Worm (Caenorhabditis elegans) whole organism, L1 larva: ENCODE data around the gene igcm-2.

ENCODE experiments used
- C04F5.9 ChIP-seq: sonication (generic microtip); optimal IDR thresholded peaks from 2 replicates; lab custom pipeline; 2016; ENCODE audit warnings: missing genetic modification characterization, missing compliant biosample characterization
- F16B12.6 ChIP-seq: fragments of 150-350 bp; optimal IDR thresholded peaks from 2 replicates; lab custom pipeline; 2014; ENCODE audit warnings: missing biosample characterization, missing genetic modification characterization
- Y116A8C.19 ChIP-seq: sonication (generic microtip); optimal IDR thresholded peaks from 2 replicates; lab custom pipeline; 2016; ENCODE audit warnings: missing compliant biosample characterization, missing genetic modification characterization, borderline replicate concordance
- aha-1 ChIP-seq: fragments of 150-350 bp; optimal IDR thresholded peaks from 2 replicates; lab custom pipeline; 2014; ENCODE audit warnings: missing biosample characterization, missing genetic modification characterization
- ama-1 ChIP-seq: fragments of 150-350 bp; optimal IDR thresholded peaks from 2 replicates; lab custom pipeline; 2014
- blmp-1 ChIP-seq: fragments of 150-350 bp; optimal IDR thresholded peaks from 2 replicates; lab custom pipeline; 2014; ENCODE audit warnings: missing biosample characterization, missing genetic modification characterization
- ceh-63 ChIP-seq: fragments of 200-800 bp; sonication (Bioruptor generic); optimal IDR thresholded peaks from 2 replicates; lab custom pipeline; 2018; ENCODE audit warnings: mild to moderate bottlenecking, missing genetic modification characterization, missing compliant biosample characterization
- ceh-90 ChIP-seq: sonication (generic microtip); optimal IDR thresholded peaks from 2 replicates; lab custom pipeline; 2016; ENCODE audit warnings: missing genetic modification characterization, missing compliant biosample characterization
- ces-1 ChIP-seq: fragments of 150-350 bp; optimal IDR thresholded peaks from 2 replicates; lab custom pipeline; 2014; ENCODE audit warnings: missing biosample characterization, missing genetic modification reagents, missing genetic modification characterization
- dsc-1 ChIP-seq: sonication (generic microtip); optimal IDR thresholded peaks from 2 replicates; lab custom pipeline; 2016; ENCODE audit warnings: mild to moderate bottlenecking, missing genetic modification characterization, missing compliant biosample characterization
- efl-1 ChIP-seq, 4 experiments: fragments of 150-350 bp; optimal IDR thresholded peaks in 3 of 4; peaks in 1 of 4; 1 replicate in 1 of 4; 2 replicates in 3 of 4; lab custom pipeline; 2014; ENCODE audit warnings: missing biosample characterization in 2 of 4, missing genetic modification characterization in 2 of 4, missing genetic modification reagents in 2 of 4
- efl-3 ChIP-seq: fragments of 200-800 bp; sonication (Bioruptor generic); optimal IDR thresholded peaks from 2 replicates; lab custom pipeline; 2018; ENCODE audit warnings: mild to moderate bottlenecking, missing genetic modification characterization, missing compliant biosample characterization
- egl-13 ChIP-seq: sonication (generic microtip); optimal IDR thresholded peaks from 2 replicates; lab custom pipeline; 2016; ENCODE audit warnings: missing genotype, missing genetic modification reagents, missing genetic modification characterization, missing compliant biosample characterization
- elt-2 ChIP-seq: sonication (generic microtip); optimal IDR thresholded peaks from 2 replicates; lab custom pipeline; 2016; ENCODE audit warnings: missing genetic modification characterization, mild to moderate bottlenecking, inconsistent platforms, missing compliant biosample characterization, missing genetic modification reagents
- elt-3 ChIP-seq, 6 experiments: fragments of 150-350 bp in 1 of 6; sonication (generic microtip); optimal IDR thresholded peaks; 2 replicates each; lab custom pipeline; 2017 to 2018; ENCODE audit warnings: missing biosample characterization in 6 of 6, missing genetic modification characterization in 6 of 6, inconsistent platforms in 1 of 6
- fkh-8 ChIP-seq: sonication (generic microtip); optimal IDR thresholded peaks from 2 replicates; lab custom pipeline; 2016; ENCODE audit warnings: mild to moderate bottlenecking, missing genetic modification characterization, missing compliant biosample characterization
- fos-1 ChIP-seq: fragments of 150-350 bp; optimal IDR thresholded peaks from 2 replicates; lab custom pipeline; 2014; ENCODE audit warnings: missing biosample characterization, missing genetic modification characterization
- isw-1 ChIP-seq: fragments of 200-800 bp; sonication (Bioruptor generic); IDR thresholded peaks from 2 replicates; pipeline ENCODE4 v1.3.6; 2022; ENCODE audit warnings: missing genetic modification characterization, missing compliant biosample characterization
- lin-15B ChIP-seq: fragments of 150-350 bp; sonication (generic microtip); optimal IDR thresholded peaks from 3 replicates; lab custom pipeline; 2014; ENCODE audit warnings: missing biosample characterization, missing genetic modification characterization
- lir-3 ChIP-seq: sonication (generic microtip); optimal IDR thresholded peaks from 2 replicates; lab custom pipeline; 2016; ENCODE audit warnings: mild to moderate bottlenecking, missing genetic modification characterization, moderate library complexity, missing compliant biosample characterization; ENCODE audit not compliant: poor library complexity
- mdl-1 ChIP-seq, 2 experiments: fragments of 150-350 bp; optimal IDR thresholded peaks; 2 replicates each; lab custom pipeline; 2014 to 2017; ENCODE audit warnings: missing biosample characterization in 2 of 2, missing genetic modification characterization in 2 of 2, inconsistent platforms in 1 of 2
- mep-1 ChIP-seq: fragments of 150-350 bp; optimal IDR thresholded peaks from 2 replicates; lab custom pipeline; 2014; ENCODE audit warnings: missing biosample characterization, missing genetic modification characterization
- nhr-47 ChIP-seq: sonication (generic microtip); optimal IDR thresholded peaks from 2 replicates; lab custom pipeline; 2016; ENCODE audit warnings: mild to moderate bottlenecking, missing genetic modification characterization, moderate library complexity, missing compliant biosample characterization
- nhr-71 ChIP-seq: sonication (generic microtip); optimal IDR thresholded peaks from 2 replicates; lab custom pipeline; 2016; ENCODE audit warnings: mild to moderate bottlenecking, missing genetic modification characterization, moderate library complexity, missing compliant biosample characterization
- pax-3 ChIP-seq: fragments of 200-800 bp; sonication (Bioruptor generic); optimal IDR thresholded peaks from 2 replicates; lab custom pipeline; 2018; ENCODE audit warnings: mild to moderate bottlenecking, missing genetic modification characterization, moderate library complexity, missing compliant biosample characterization
- pqm-1 ChIP-seq: sonication (generic microtip); optimal IDR thresholded peaks from 3 replicates; lab custom pipeline; 2017; ENCODE audit warnings: missing biosample characterization, missing genetic modification characterization
- rnt-1 ChIP-seq: sonication (generic microtip); optimal IDR thresholded peaks from 2 replicates; lab custom pipeline; 2016; ENCODE audit warnings: mild to moderate bottlenecking, missing genetic modification characterization, moderate library complexity, missing compliant biosample characterization
- skn-1 ChIP-seq: fragments of 150-350 bp; optimal IDR thresholded peaks from 2 replicates; lab custom pipeline; 2014; ENCODE audit warnings: missing biosample characterization, missing genetic modification characterization
- snpc-4 ChIP-seq: fragments of 150-350 bp; optimal IDR thresholded peaks from 2 replicates; lab custom pipeline; 2014; ENCODE audit warnings: missing biosample characterization, missing genetic modification characterization
- sox-4 ChIP-seq: sonication (generic microtip); optimal IDR thresholded peaks from 2 replicates; lab custom pipeline; 2016; ENCODE audit warnings: missing genetic modification characterization, missing compliant biosample characterization
- swsn-7 ChIP-seq: sonication (generic microtip); optimal IDR thresholded peaks from 2 replicates; lab custom pipeline; 2016; ENCODE audit warnings: missing genetic modification characterization, missing compliant biosample characterization
- unc-130 ChIP-seq: fragments of 150-350 bp; optimal IDR thresholded peaks from 2 replicates; lab custom pipeline; 2017; ENCODE audit warnings: missing biosample characterization, missing genetic modification characterization, inconsistent platforms
- unc-62 ChIP-seq: fragments of 150-350 bp; optimal IDR thresholded peaks from 2 replicates; lab custom pipeline; 2014; ENCODE audit warnings: missing biosample characterization, missing genetic modification reagents, missing genetic modification characterization
- unc-98 ChIP-seq: fragments of 200-800 bp; sonication (Bioruptor generic); IDR thresholded peaks from 2 replicates; pipeline ENCODE4 v1.3.6; 2022; ENCODE audit warnings: missing genetic modification characterization, missing compliant biosample characterization
- vab-15 ChIP-seq: sonication (generic microtip); optimal IDR thresholded peaks from 2 replicates; lab custom pipeline; 2017; ENCODE audit warnings: missing genotype, mild to moderate bottlenecking, missing genetic modification characterization, missing compliant biosample characterization
- zag-1 ChIP-seq: fragments of 150-350 bp; optimal IDR thresholded peaks from 2 replicates; lab custom pipeline; 2014; ENCODE audit warnings: missing biosample characterization, missing genetic modification characterization
- zip-4 ChIP-seq: fragments of 200-800 bp; sonication (Bioruptor generic); optimal IDR thresholded peaks from 2 replicates; lab custom pipeline; 2018; ENCODE audit warnings: mild to moderate bottlenecking, missing genetic modification characterization, moderate library complexity, missing compliant biosample characterization
- ztf-11 ChIP-seq, 2 experiments: sonication (generic microtip); optimal IDR thresholded peaks; 2 replicates each; lab custom pipeline; 2016 to 2017; ENCODE audit warnings: missing genetic modification characterization in 2 of 2, missing biosample characterization in 1 of 2, missing compliant biosample characterization in 1 of 2

The igcm-2 gene

DNA sequence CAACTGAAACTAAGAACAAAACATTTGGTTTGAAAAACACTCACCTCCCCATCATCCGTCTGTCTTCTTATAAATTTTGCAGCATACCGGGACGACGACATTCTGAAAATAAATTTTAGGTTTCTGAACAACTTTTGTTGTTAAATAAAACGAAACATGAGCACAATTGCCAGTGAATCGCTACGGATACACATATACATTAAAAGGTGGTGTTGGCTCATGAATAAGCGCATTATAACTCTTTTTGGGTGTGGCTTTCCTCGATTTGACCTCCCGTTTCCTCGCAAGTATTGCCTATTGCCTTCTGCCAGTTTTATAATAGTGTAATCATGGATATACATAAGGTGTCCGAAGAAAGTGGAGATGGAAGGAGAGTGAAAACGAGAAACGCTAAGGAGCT is at the start of gene igcm-2:
TSS of gene igcm-2 (minus strand) at position 101 of the 400 bp plus-strand sequence.
- no peak for TF ChIP-seq aha-1 (tag; lab: Kevin White, UChicago)
- TF ChIP-seq elt-2 (tag; lab: Kevin White, UChicago) = no peak
- TF ChIP-seq swsn-7 (tag; lab: Kevin White, UChicago) = no peak
- TF ChIP-seq, all 84 proteins: peak for 0

DNA sequence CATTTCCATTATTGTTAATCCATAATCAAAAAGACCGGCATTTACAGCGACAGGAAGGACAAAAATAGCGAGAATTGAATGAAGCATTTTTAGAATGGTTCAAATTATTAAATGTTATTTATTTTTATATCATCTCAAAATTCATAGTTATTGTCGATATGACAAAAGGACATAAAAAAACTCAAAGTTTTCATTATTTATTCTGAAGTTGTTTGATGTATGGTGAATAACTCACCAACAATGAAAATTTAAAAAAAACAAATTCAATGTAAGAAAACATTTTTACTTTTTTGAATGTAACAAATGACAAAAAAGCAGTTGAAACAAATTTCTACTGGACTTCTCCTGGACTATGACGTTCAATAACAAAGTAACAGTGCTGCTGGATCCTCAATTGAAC is 49.1 kb upstream of the igcm-2 start, which contains the start of gene K10C2.14:
TSS of gene K10C2.14 (minus strand) at position 101 of the 400 bp plus-strand sequence.
- TF ChIP-seq unc-130 (tag; lab: Kevin White, UChicago) (no peak), unc-62 (GFP tag; lab: Kevin White, UChicago) (no peak), fkh-8 (tag; lab: Kevin White, UChicago) (no peak), zag-1 (no peak), skn-1 (no peak), C04F5.9 (no peak), pqm-1 (tag; lab: Kevin White, UChicago) (no peak), ceh-63 (no peak)

DNA sequence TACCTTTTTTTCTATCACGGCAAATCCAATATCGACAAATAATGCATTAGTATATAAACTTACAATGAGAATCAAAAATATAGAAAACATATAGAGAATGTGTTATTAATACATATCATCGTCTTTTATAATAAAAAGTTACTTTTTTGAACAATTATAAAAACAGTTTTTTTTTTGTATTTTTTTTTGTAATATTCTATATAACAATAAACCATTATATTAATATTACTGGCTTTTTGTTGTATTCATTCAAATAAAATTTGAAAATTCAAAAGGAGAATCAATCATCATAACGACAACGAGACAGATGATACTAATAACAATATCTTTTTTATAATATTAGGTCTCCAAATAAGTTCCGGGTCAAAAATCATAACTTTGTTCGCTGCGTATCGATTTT is 46.2 kb upstream of the igcm-2 start, which contains the start of gene K10C2.8:
TSS of gene K10C2.8 (minus strand) at position 101 of the 400 bp plus-strand sequence.
- TF ChIP-seq sox-4 (tag; lab: Kevin White, UChicago) = no peak
- no peak for TF ChIP-seq vab-15 (tag; lab: Kevin White, UChicago)
- TF ChIP-seq elt-3 (tag; optimal IDR thresholded peaks at IDR 0.05; lab: Kevin White, UChicago) = no peak
- TF ChIP-seq F16B12.6 (tag; lab: Kevin White, UChicago) = no peak
- TF ChIP-seq zag-1 = no peak
- no peak for TF ChIP-seq C04F5.9
- no peak for TF ChIP-seq lir-3
- no peak for TF ChIP-seq Y116A8C.19 (tag; lab: Kevin White, UChicago)
- TF ChIP-seq blmp-1 = no peak
- no peak for TF ChIP-seq mdl-1 (tag; optimal IDR thresholded peaks at IDR 0.05; lab: Kevin White, UChicago)
- no peak for TF ChIP-seq fos-1 (tag; lab: Kevin White, UChicago)
- no peak for TF ChIP-seq skn-1

DNA sequence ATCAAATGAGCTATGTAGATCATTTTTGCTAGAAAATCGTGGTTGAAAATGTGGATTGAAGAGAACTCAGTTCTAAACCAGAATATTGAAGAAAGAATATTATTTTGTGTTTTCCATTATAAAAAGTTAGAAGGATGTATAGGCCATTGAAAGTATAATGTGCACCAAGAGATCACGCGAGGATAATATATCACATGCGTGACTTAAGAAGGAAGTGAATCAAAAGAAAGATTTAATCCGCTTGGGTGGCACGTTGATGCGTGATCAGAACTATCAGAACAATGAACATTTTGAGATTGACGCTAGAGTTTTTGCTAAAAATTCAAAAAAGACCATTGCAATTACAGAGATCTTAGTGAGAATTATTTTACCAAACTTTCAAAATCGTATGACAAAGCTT is 44.4 kb upstream of the igcm-2 start:
- TF ChIP-seq nhr-71 (tag; lab: Kevin White, UChicago) = peak; percentile 11
- no peak for TF ChIP-seq efl-3
- peak; percentile 66 for TF ChIP-seq fkh-8 (tag; lab: Kevin White, UChicago)
- peak; percentile 27 for TF ChIP-seq pax-3 (tag; lab: Kevin White, UChicago)
- TF ChIP-seq mep-1 (tag; lab: Kevin White, UChicago) = no peak
- TF ChIP-seq egl-13 (tag; lab: Kevin White, UChicago) = peak; percentile 11
- peak; percentile 77 for TF ChIP-seq dsc-1 (tag; lab: Kevin White, UChicago)

DNA sequence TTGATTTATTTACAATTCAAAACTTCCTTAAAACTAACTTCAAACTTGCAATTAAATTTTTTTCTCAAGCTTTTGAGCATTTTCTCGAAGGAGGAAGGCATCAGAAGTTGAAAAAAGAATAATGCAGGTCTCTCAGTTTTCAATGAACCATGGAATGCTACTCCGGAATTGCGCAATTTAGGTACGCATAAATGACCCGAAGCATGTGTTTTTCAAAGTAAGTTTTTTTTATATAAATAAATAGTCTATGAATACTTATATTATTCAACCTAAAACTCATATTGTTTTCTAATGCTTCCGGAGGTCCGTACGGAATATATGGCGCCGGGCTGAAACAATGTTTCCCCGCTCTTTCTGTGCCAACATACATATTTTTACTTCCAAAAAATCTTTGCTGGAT is 42.3 kb upstream of the igcm-2 start, which contains the start of gene K10C2.2:
TSS of gene K10C2.2 (minus strand) at position 101 of the 400 bp plus-strand sequence.
- no peak for TF ChIP-seq ama-1 (lab: Kevin White, UChicago)
- TF ChIP-seq pax-3 (tag; lab: Kevin White, UChicago) = no peak
- TF ChIP-seq ceh-90 (tag; lab: Kevin White, UChicago) = no peak
- no peak for TF ChIP-seq blmp-1
- no peak for TF ChIP-seq isw-1 (GFP tag; lab: Robert Waterston, UW)
- no peak for TF ChIP-seq nhr-71 (tag; lab: Kevin White, UChicago)
- no peak for TF ChIP-seq unc-98 (GFP tag; lab: Robert Waterston, UW)
- no peak for TF ChIP-seq pqm-1 (tag; lab: Kevin White, UChicago)

DNA sequence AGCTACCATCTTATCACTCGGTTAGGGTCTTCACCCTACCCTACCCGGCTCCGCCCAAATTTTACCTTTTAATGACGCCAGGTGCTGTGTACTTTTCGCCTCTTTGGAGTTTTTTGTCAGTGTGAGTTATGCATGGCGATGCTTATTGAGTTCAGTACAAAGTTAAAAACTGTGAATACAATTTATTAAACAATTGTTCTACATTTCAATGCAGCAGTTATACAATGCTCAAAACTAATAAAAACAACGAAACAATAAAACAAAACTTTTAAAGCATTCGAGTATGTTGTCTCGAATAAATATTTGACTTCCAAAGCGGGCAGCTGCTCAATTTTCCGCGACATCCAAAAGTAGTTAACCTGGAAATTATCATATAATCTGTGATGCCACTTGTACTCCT is 39.1 kb upstream of the igcm-2 start, which contains the start of gene ctsa-2:
TSS of gene ctsa-2 (minus strand) at position 101 of the 400 bp plus-strand sequence.
- TF ChIP-seq efl-1 (optimal IDR thresholded peaks at IDR 0.05; lab: Kevin White, UChicago) = no peak
- peak in 1 of 2 experiments; percentile 38 for TF ChIP-seq efl-1 (GFP tag; optimal IDR thresholded peaks at IDR 0.05 in 1 of 2; lab: Kevin White, UChicago)
- TF ChIP-seq snpc-4 = no peak
- no peak for TF ChIP-seq ces-1 (GFP tag; lab: Kevin White, UChicago)
- TF ChIP-seq nhr-47 (tag; lab: Kevin White, UChicago) = no peak
- no peak for TF ChIP-seq ztf-11 (tag; optimal IDR thresholded peaks at IDR 0.05; lab: Kevin White, UChicago)
- TF ChIP-seq lin-15B (tag; lab: Kevin White, UChicago) = no peak
- TF ChIP-seq unc-130 (tag; lab: Kevin White, UChicago) = no peak
- TF ChIP-seq zip-4 (GFP tag; lab: Kevin White, UChicago) = no peak
- TF ChIP-seq rnt-1 (tag; lab: Kevin White, UChicago) = no peak
- TF ChIP-seq, all 84 proteins: peak for 1
